Fruit fly (Drosophila melanogaster): ENCODE measurements around the gene Pka-C2.
A peak's percentile ranks its signal among the peaks of the same experiment; 100 is the strongest.

Pka-C2 gene

DNA sequence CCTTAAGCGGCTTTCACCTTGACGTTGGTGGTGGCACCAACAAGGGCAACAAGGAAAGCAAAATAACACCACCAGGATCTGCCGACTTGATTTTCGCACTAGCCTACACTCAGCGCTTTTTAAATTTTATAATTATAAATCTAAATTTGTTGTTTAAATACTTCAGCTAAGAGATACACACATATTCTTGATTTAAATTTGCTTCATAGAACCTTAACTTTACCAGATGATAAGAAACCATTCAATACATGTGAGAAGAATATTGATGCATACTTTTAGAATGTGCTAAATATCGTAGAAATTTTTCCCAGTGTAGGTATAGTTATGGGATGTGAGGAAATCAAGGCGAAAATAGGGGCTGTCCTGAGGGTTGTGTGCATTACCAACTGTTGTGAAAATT lies 36.1 kb upstream of the Pka-C2 start:
- TF ChIP-seq CG12605 (GFP tag; IDR thresholded peaks at IDR 0.05) (no peak), CG32121 (GFP tag; IDR thresholded peaks at IDR 0.05) (no peak), CG13204 (GFP tag; optimal IDR thresholded peaks at IDR 0.05) (no peak), CG14655 (GFP tag; optimal IDR thresholded peaks at IDR 0.05) (no peak), CG4496 (GFP tag; IDR thresholded peaks at IDR 0.05) (no peak), CG10348 (GFP tag; IDR thresholded peaks at IDR 0.05) (no peak), CG17806 (tag; optimal IDR thresholded peaks at IDR 0.05) (no peak), CG8301 (tag; optimal IDR thresholded peaks at IDR 0.05) (no peak), Pif1A (GFP tag; optimal IDR thresholded peaks at IDR 0.05) (no peak), EcR (GFP tag; optimal IDR thresholded peaks at IDR 0.05) (no peak)

DNA sequence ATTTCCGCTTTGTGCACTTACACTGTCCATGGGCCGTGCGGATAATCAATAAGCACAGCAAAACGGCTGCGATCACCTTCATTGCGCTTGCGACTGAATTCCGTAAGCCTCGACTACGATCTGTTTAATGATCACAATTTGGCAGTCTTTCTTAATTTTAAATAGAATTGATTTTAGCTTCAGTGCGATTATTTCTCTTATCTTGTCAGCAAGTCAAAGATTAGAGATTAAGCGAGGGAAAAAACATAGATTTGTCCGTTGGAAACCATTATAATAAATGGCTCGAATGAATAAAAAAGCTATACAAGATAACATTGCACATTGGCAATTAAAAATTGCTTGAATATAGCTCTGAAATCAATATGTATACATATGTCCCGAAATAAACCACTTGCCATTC lies 34.1 kb upstream of the Pka-C2 start, which contains the start of gene CG11313:
Gene CG11313, minus strand, starts transcription at position 101 of the 400 bp plus-strand sequence.
- TF ChIP-seq CG15710 (tag; optimal IDR thresholded peaks at IDR 0.05) (no peak), Snoo (tag; optimal IDR thresholded peaks at IDR 0.05) (no peak)

DNA sequence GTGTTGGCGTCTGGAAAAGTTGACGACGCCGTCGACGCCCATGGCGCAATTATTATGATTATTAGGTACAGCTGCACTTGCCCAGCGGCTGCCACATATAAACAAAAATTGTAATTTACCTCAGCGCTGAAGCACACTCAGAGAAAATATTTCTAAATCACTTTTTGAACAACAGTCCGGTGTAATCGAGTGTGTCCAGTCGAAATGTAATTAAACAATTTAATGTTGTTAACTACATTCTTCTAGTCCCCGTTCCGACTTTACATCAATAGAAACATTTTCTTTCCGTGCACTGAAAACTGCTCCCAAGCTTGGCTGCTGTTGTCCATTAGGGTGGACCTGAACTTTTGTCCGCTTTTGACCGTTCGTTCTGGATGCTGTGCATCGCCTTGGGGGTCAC lies 32.1 kb upstream of the Pka-C2 start:
- TF ChIP-seq rn (GFP tag; IDR thresholded peaks at IDR 0.05) (no peak), CG8159 (tag; optimal IDR thresholded peaks at IDR 0.05) (peak; percentile 42), Snoo (tag; optimal IDR thresholded peaks at IDR 0.05) (no peak), CG14655 (GFP tag; optimal IDR thresholded peaks at IDR 0.05) (no peak)

DNA sequence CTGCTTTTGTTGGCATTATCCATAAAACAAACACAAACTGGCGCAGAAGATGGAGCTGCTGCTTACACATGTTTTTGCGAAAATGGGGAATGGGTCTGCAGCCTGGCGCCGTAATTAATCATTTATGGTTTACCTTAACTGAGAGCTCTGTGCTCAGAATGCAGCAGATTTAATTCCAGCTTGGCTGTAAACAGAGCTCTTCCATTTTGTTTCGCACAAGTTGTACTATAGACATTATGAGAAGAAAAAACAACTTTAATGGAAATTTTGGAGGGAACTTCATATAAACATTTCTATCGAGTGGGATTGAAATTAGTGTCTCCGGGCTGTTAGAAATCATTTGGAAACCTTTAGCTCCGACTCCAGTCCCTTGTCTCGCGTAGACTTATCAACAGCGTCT lies 28.8 kb upstream of the Pka-C2 start, which contains the start of gene eIF4H2:
Gene eIF4H2, plus strand, starts transcription at position 301 of the 400 bp plus-strand sequence.
- TF ChIP-seq CG17806 (tag; optimal IDR thresholded peaks at IDR 0.05) (no peak), CG12605 (GFP tag; IDR thresholded peaks at IDR 0.05) (no peak), CG32121 (GFP tag; IDR thresholded peaks at IDR 0.05) (no peak), CG8159 (tag; optimal IDR thresholded peaks at IDR 0.05) (no peak), CG15710 (tag; optimal IDR thresholded peaks at IDR 0.05) (no peak), rn (GFP tag; IDR thresholded peaks at IDR 0.05) (no peak), Pif1A (GFP tag; optimal IDR thresholded peaks at IDR 0.05) (no peak), CG13204 (GFP tag; optimal IDR thresholded peaks at IDR 0.05) (no peak), Pif1B (GFP tag; optimal IDR thresholded peaks at IDR 0.05) (no peak), Snoo (tag; optimal IDR thresholded peaks at IDR 0.05) (no peak), CG4496 (GFP tag; IDR thresholded peaks at IDR 0.05) (no peak)

DNA sequence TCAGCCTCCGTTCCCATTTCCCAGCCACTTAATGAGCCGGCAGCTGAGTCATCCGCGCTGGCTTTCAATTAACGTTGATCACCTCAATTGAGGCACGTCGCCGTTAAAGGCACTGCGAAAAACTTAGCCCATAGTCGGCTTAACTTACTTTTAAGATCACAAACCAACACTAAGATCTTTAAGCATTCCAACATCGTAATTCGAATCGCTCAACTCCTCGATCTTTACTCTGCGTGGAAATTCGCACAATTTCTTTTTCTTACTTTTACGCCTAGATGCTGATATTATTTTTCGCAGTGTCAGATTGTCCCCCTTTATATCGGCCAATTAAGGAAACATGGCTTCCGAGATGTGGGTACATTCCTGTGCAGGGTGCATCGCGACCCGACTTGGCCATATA lies 25.4 kb upstream of the Pka-C2 start:
- TF ChIP-seq CG17806 (tag; optimal IDR thresholded peaks at IDR 0.05) (peak; percentile 28), CG8301 (tag; optimal IDR thresholded peaks at IDR 0.05) (no peak), CG13204 (GFP tag; optimal IDR thresholded peaks at IDR 0.05) (no peak), CG8159 (tag; optimal IDR thresholded peaks at IDR 0.05) (peak; percentile 45), CG15710 (tag; optimal IDR thresholded peaks at IDR 0.05) (peak; percentile 15), Pif1A (GFP tag; optimal IDR thresholded peaks at IDR 0.05) (no peak), CG9948 (tag; optimal IDR thresholded peaks at IDR 0.05) (peak; percentile 33), D1 (tag; optimal IDR thresholded peaks at IDR 0.05) (no peak), CG14655 (GFP tag; optimal IDR thresholded peaks at IDR 0.05) (peak; percentile 46), gl (tag; optimal IDR thresholded peaks at IDR 0.05) (no peak), fd96Ca (GFP tag; IDR thresholded peaks at IDR 0.05) (0 out of 3 replicates have a peak, but pooled peaks have one; percentile 38)

DNA sequence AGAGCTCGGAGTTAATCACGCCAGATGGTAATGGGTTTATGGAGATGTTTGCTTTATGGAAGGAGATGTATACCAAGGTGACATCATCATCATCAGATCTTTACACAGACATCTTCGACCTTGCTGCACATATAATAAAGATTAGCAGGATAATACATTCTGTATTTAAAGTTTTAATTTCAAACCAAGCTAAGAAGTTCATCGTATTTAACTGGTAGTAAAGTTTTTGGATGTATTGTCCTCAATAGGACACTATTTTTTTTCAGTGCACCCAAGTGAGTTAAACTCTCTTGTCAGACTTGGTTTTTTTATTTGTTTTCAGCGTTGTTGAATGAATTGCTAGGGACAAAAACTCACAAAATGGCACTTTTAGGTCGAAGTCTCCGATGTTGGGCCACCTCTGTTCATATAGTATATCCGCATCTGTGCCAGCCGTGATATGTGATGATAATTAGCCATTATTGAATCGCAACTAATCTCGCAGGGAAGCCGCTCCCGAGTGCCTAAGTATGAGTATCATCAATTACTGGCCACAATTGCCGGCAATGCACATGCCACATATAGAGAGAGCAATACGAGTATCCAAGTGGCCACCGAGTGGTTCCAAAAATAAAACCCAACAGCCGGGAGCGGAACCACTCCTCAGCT lies 24.4 kb upstream of the Pka-C2 start:
- TF ChIP-seq D1 (tag; optimal IDR thresholded peaks at IDR 0.05): no peak
- no peak for TF ChIP-seq Pif1B (GFP tag; optimal IDR thresholded peaks at IDR 0.05)
- TF ChIP-seq CG15710 (tag; optimal IDR thresholded peaks at IDR 0.05): peak; percentile 49
- no peak for TF ChIP-seq CG17806 (tag; optimal IDR thresholded peaks at IDR 0.05)
- TF ChIP-seq rn (GFP tag; IDR thresholded peaks at IDR 0.05): no peak
- no peak for TF ChIP-seq CG10348 (GFP tag; IDR thresholded peaks at IDR 0.05)
- TF ChIP-seq Ets98B (GFP tag; IDR thresholded peaks at IDR 0.05): no peak
- TF ChIP-seq CG9948 (tag; optimal IDR thresholded peaks at IDR 0.05): no peak
- peak; percentile 25 for TF ChIP-seq CG8159 (tag; optimal IDR thresholded peaks at IDR 0.05)
- no peak for TF ChIP-seq EcR (GFP tag; optimal IDR thresholded peaks at IDR 0.05)
- no peak for TF ChIP-seq fd96Ca (GFP tag; IDR thresholded peaks at IDR 0.05)
- no peak for TF ChIP-seq CG32121 (GFP tag; IDR thresholded peaks at IDR 0.05)
- TF ChIP-seq gl (tag; optimal IDR thresholded peaks at IDR 0.05): no peak
- peak; percentile 10 for TF ChIP-seq CG34367 (tag; optimal IDR thresholded peaks at IDR 0.05)

DNA sequence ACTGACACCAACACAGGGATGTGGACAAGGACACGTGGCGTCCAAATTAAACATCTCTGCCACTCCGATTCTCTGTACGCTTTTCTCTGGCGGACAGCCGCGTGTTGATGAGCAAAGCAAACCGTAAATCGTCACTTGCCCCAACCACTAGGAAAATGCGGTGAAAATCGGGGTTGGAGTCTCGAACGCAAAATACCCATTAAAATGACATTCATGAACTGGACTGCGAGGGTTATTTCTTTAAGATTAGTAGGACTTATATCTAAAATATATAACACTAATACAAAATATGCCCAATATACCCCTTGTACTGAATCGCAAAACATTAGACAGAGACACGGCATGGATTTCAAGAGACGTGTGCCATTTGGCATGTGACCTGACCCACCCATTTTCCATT lies 21.5 kb upstream of the Pka-C2 start:
- TF ChIP-seq CG34367 (tag; optimal IDR thresholded peaks at IDR 0.05) (no peak), CG8301 (tag; optimal IDR thresholded peaks at IDR 0.05) (no peak), CG4496 (GFP tag; IDR thresholded peaks at IDR 0.05) (no peak), Snoo (tag; optimal IDR thresholded peaks at IDR 0.05) (no peak), D1 (tag; optimal IDR thresholded peaks at IDR 0.05) (no peak), CG32121 (GFP tag; IDR thresholded peaks at IDR 0.05) (no peak), CG14655 (GFP tag; optimal IDR thresholded peaks at IDR 0.05) (no peak), EcR (GFP tag; optimal IDR thresholded peaks at IDR 0.05) (no peak), gl (tag; optimal IDR thresholded peaks at IDR 0.05) (no peak), CG10348 (GFP tag; IDR thresholded peaks at IDR 0.05) (no peak)
